Worm (Caenorhabditis elegans) whole organism, L3 larva: ENCODE measurements around the gene K03B4.6.

Source experiments
- R02D3.7 ChIP-seq: fragments of 150-350 bp; optimal IDR thresholded peaks from 2 replicates; lab custom pipeline; 2014; ENCODE audit warnings: missing biosample characterization, missing genetic modification characterization
- ama-1 ChIP-seq: fragments of 150-350 bp; optimal IDR thresholded peaks from 2 replicates; lab custom pipeline; 2018
- ceh-9 ChIP-seq: sonication (generic microtip); optimal IDR thresholded peaks from 2 replicates; lab custom pipeline; 2018; ENCODE audit warnings: missing biosample characterization, missing genetic modification characterization
- eor-1 ChIP-seq, 2 experiments: fragments of 150-350 bp; optimal IDR thresholded peaks; 2 replicates each; lab custom pipeline; 2014 to 2018; ENCODE audit warnings: missing biosample characterization in 2 of 2, missing genetic modification characterization in 2 of 2
- lin-15B ChIP-seq: fragments of 150-350 bp; optimal IDR thresholded peaks from 2 replicates; lab custom pipeline; 2014; ENCODE audit warnings: missing biosample characterization, missing genetic modification characterization
- lsy-12 ChIP-seq: sonication (generic microtip); optimal IDR thresholded peaks from 2 replicates; lab custom pipeline; 2016; ENCODE audit warnings: mild to moderate bottlenecking, missing genetic modification characterization, missing compliant biosample characterization
- nhr-77 ChIP-seq: fragments of 150-350 bp; optimal IDR thresholded peaks from 2 replicates; lab custom pipeline; 2014; ENCODE audit warnings: missing biosample characterization, missing genetic modification characterization
- pha-4 ChIP-seq: fragments of 150-350 bp; optimal IDR thresholded peaks from 2 replicates; lab custom pipeline; 2014; ENCODE audit warnings: missing biosample characterization, missing genetic modification reagents, missing genetic modification characterization

- TF ChIP-seq pha-4 (tag; lab: Kevin White, UChicago) (no peak), lin-15B (tag; lab: Kevin White, UChicago) (no peak), R02D3.7 (tag; lab: Kevin White, UChicago) (no peak), ama-1 (lab: Kevin White, UChicago) (no peak), nhr-77 (no peak), lsy-12 (tag; lab: Kevin White, UChicago) (no peak), eor-1 (tag; optimal IDR thresholded peaks at IDR 0.05; lab: Kevin White, UChicago) (no peak), ceh-9 (tag; lab: Kevin White, UChicago) (no peak)
These were observed 1.5 kb downstream of the K03B4.6 start, which contains the start of gene K03B4.8 for ce11 chrV:4674506-4674905.
